Fruit fly (Drosophila melanogaster): Measurements from ENCODE around the gene CG15537.

dm6 chr3R:30464244-30464643 lies 20.8 kb upstream of the CG15537 start:
- no peak for TF ChIP-seq CG8478 (optimal IDR thresholded peaks at IDR 0.05)
- no peak for TF ChIP-seq CTCF (optimal IDR thresholded peaks at IDR 0.05)
